Worm (Caenorhabditis elegans): ENCODE measurements around the gene mrps-9.

DNA sequence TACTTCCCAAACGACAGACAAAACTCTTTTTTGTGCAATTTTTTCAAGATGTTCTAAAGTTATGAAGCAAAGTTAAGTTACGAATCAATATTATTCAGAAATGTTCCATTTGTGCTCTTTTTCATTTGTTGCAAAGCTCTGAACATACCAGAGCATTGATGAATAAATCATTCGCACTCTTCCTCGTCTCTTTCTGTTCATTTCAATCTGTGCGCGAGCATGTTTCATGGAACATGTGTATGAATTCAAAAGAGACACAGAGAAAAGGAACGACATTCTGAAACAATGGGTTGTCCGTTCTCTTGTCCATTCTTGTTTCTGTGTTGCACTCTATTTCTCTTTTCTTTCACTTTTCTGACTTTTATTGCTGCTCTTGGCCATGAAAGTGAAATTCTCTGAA lies 14.5 kb downstream of the mrps-9 start:
- no peak for TF ChIP-seq ceh-19 (GFP tag; optimal IDR thresholded peaks at IDR 0.05)
- TF ChIP-seq sox-4 (tag; optimal IDR thresholded peaks at IDR 0.05), result no peak
- TF ChIP-seq hlh-13 (GFP tag; optimal IDR thresholded peaks at IDR 0.05), result no peak
- TF ChIP-seq ceh-34 (tag; optimal IDR thresholded peaks at IDR 0.05), result no peak
- no peak for TF ChIP-seq pha-2 (tag; optimal IDR thresholded peaks at IDR 0.05)
